Fruit fly (Drosophila melanogaster): Measurements from ENCODE around the gene CG16956.
"Not testable (repeated sequence)": the region's sequence is repeated elsewhere in the genome, so short reads cannot be mapped to it uniquely, and the experiment has no call there.

The CG16956 gene

DNA sequence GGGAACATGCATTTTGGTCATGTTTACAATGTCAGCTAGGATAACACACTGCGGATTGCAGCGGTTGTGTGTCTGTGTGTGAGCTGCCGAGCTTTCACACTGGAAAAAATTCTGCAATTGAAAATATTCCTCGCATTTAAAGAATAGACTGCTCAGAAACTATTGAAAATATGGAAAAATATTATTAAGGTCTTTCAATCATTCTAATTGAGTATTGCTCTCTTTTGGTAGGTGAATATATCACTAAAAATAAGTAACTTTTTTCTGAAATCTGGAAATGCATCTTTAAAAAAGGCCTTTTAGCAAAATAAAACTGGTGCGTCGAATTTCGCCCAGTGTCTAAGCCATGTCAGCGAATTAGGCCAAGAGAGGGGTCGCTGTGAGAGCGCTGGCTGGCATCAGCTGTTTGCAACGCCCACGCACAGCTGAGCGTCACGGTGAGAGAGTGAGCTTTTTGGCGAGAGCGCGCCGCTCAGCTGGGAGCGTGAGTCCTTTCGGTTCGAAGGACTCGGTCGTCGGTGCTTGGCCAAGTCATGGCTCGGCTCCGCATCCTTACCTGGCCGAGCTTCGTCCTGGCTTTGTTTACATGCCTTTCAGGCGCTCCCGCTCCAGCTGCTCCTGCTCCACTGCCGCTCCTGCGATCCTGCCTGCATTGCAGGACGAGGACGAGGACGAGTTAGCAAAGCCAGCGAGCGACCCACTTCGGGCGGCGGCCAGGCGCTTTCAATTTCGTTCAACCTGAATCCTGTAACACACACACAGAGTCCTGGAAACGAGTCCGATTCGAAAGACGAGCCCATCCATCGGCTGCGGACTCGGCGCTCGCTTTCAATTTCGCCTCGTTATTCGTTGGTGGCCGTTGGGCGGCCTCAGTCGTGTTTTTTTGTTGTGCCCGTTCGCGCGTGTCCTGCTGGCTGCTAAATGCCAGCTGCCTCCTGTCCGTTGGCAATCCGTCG lies 46.8 kb upstream of the CG16956 start, which contains the start of gene CG46308 (continued):
- TF ChIP-seq Sox14 (GFP tag; optimal IDR thresholded peaks at IDR 0.05) (peak; percentile 30), net (GFP tag; optimal IDR thresholded peaks at IDR 0.05) (peak; percentile 40), fkh (GFP tag; optimal IDR thresholded peaks at IDR 0.05) (no peak), salr (GFP tag; optimal IDR thresholded peaks at IDR 0.05) (no peak), CG8632 (GFP tag; optimal IDR thresholded peaks at IDR 0.05) (peak; percentile 3), CG1621 (tag; optimal IDR thresholded peaks at IDR 0.05) (no peak), Ets21C (GFP tag; optimal IDR thresholded peaks at IDR 0.05) (no peak), CG34406 (GFP tag; optimal IDR thresholded peaks at IDR 0.05) (peak; percentile 24), CG6163 (GFP tag; IDR thresholded peaks at IDR 0.05) (no peak), ss (GFP tag; optimal IDR thresholded peaks at IDR 0.05) (peak in 1 of 2 experiments; percentile 57), CG15336 (GFP tag; IDR thresholded peaks at IDR 0.05) (no peak), OdsH (GFP tag; optimal IDR thresholded peaks at IDR 0.05) (peak; percentile 48), dsx (GFP tag; optimal IDR thresholded peaks at IDR 0.05; ENCODE audit: poor library complexity, severe bottlenecking) (peak; percentile 49), Smox (GFP tag; optimal IDR thresholded peaks at IDR 0.05) (peak; percentile 29), Gug (GFP tag; IDR thresholded peaks at IDR 0.05) (no peak), Met (GFP tag; optimal IDR thresholded peaks at IDR 0.05) (peak; percentile 36), CG16779 (tag; optimal IDR thresholded peaks at IDR 0.05) (peak; percentile 17), cyc (GFP tag; optimal IDR thresholded peaks at IDR 0.05) (peak; percentile 42), Blimp-1 (GFP tag; optimal IDR thresholded peaks at IDR 0.05) (no peak), CG7368 (GFP tag; optimal IDR thresholded peaks at IDR 0.05) (no peak), CG6276 (GFP tag; optimal IDR thresholded peaks at IDR 0.05) (peak; percentile 26), Eip78C (GFP tag) (peak; percentile 85), CG6808 (GFP tag; optimal IDR thresholded peaks at IDR 0.05) (peak; percentile 49)

DNA sequence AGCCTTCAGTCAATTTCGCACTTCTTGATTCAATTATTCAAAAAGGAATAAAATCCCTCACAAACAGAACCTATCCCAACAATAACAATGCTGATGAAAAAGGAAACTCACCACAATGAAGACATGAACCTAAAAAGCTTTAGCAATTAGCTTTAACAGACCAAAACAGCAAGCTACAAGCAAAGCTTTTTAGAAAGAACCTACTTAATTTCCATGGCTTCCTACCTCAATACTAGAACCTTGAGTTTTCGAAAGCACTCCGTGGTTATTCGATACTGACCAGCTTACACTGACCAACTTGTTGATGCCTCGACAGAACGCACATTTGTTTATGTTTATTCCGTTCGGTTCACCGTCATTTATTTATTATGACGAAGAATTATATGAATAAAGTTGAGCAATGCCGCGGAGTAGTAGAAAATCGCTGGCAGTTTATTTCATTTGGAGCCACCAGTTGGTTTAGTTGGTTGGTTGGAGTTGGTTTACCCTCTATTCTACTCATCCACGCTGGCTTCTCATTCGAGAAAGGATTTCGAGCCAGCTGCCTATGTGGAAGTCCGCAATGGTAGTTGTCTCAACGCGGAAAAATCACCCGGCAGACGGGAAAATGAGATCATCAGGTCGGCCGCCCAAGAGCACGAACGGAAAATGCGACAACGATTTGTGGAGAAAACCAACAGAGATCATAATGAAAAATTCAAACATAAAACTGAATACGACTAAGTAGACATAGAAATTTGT lies 44.8 kb upstream of the CG16956 start, which contains the start of gene CG42810:
TSS of gene CG42810 (plus strand) at position 691 of the 741 bp plus-strand sequence.
- TF ChIP-seq cyc (GFP tag; optimal IDR thresholded peaks at IDR 0.05) (no peak), vri (GFP tag; optimal IDR thresholded peaks at IDR 0.05) (no peak), CG10631 (GFP tag; optimal IDR thresholded peaks at IDR 0.05) (no peak), dac (GFP tag; optimal IDR thresholded peaks at IDR 0.05) (no peak), Met (GFP tag; optimal IDR thresholded peaks at IDR 0.05) (no peak), CG34406 (GFP tag; optimal IDR thresholded peaks at IDR 0.05) (no peak)

DNA sequence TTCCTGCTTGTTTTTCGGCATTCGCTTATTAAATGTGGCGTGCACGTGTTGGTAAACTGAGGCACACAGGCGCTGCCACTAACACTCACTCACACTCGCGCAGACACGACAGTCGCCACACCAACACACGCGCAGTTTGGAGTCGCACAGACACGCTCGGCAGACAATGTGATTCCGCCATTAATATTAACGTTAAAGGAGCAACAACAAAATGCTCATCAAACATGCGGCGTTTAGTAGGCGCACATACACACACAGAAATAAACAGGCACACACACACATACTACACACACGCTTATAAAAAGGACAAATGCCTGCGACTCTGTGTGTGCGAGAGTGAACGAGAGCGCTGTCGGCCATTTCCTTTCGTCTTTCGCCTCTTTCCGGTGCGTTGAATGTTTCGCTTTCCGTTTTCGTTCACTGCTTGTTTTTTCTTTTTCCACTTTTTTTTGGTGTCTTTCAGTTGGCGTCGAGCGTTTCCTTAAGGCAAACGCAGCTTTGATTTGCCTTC lies 42.7 kb upstream of the CG16956 start, which contains the start of gene CG42809:
TSS of gene CG42809 (plus strand) at position 461 of the 511 bp plus-strand sequence.
- no peak for TF ChIP-seq Eip78C (GFP tag)
- no peak for TF ChIP-seq CG6792 (GFP tag; optimal IDR thresholded peaks at IDR 0.05)
- TF ChIP-seq dsx (GFP tag; optimal IDR thresholded peaks at IDR 0.05; ENCODE audit: poor library complexity, severe bottlenecking), result no peak
- no peak for TF ChIP-seq spab (GFP tag; optimal IDR thresholded peaks at IDR 0.05)
- TF ChIP-seq CG8632 (GFP tag; optimal IDR thresholded peaks at IDR 0.05), result no peak
- TF ChIP-seq CG1621 (tag; optimal IDR thresholded peaks at IDR 0.05), result no peak
- no peak for TF ChIP-seq net (GFP tag; optimal IDR thresholded peaks at IDR 0.05)
- no peak for TF ChIP-seq esn (GFP tag; optimal IDR thresholded peaks at IDR 0.05)
- no peak for TF ChIP-seq OdsH (GFP tag; optimal IDR thresholded peaks at IDR 0.05)
- TF ChIP-seq Met (GFP tag; optimal IDR thresholded peaks at IDR 0.05), result no peak
- no peak for TF ChIP-seq acj6 (GFP tag; optimal IDR thresholded peaks at IDR 0.05)
- no peak for TF ChIP-seq Blimp-1 (GFP tag; optimal IDR thresholded peaks at IDR 0.05)

DNA sequence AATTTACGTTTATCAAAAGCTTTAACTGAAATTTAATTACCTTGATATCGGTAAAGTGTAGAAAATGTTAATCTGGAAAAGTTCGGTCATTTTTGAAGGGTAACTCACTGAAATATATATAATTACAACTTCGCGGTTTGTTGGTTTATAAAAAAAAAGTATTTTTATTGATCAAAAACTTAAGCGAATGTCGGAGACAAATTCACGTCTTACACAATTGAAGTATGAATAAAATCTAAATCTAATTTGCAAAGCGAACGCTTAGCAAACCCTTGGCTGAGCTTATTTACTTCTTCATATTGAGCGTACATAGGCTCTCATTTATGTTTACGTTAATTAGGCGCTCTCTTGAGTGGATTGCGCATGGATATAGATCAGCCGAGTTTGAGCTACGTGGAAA lies 35.0 kb upstream of the CG16956 start, which contains the start of gene Hsp60D:
TSS of gene Hsp60D (minus strand) at position 101 of the 400 bp plus-strand sequence.
- TF ChIP-seq achi, Hr4, Ets21C (GFP tag; optimal IDR thresholded peaks at IDR 0.05): not testable (repeated sequence)
